Fruit fly (Drosophila melanogaster) whole organism, wandering third instar larva: ENCODE measurements around the gene CG43725.

Experiments
- Hr78 ChIP-seq: fragments of >200 bp; optimal IDR thresholded peaks from 2 replicates; lab custom pipeline; 2017; ENCODE audit warnings: missing biosample characterization, missing genetic modification characterization
- foxo ChIP-seq, 2 experiments: fragments of 200-800 bp; sonication (Bioruptor generic); optimal IDR thresholded peaks; 2 replicates in 1 of 2; 3 replicates in 1 of 2; lab custom pipeline; 2016 to 2017; ENCODE audit warnings: missing biosample characterization in 2 of 2, missing genetic modification characterization in 2 of 2

dm6 chr2L:11065932-11066823 lies 9.1 kb upstream of the CG43725 start:
- peak in 1 of 2 experiments; percentile 72 for TF ChIP-seq foxo (GFP tag; optimal IDR thresholded peaks at IDR 0.05; lab: Kevin White, UChicago)
- TF ChIP-seq Hr78: no peak
